Fruit fly (Drosophila melanogaster) whole organism, embryonic: ENCODE data around the gene CG31224.

Source experiments
- Ada2b ChIP-seq: fragments of 200-800 bp; sonication (Bioruptor generic); IDR thresholded peaks from 2 replicates; pipeline ENCODE4 v1.3.6; 2022; ENCODE audit warnings: missing biosample characterization, missing genetic modification characterization
- CG15696 ChIP-seq: fragments of 200-800 bp; sonication (Bioruptor generic); optimal IDR thresholded peaks from 2 replicates; lab custom pipeline; 2019; ENCODE audit warnings: missing biosample characterization, mild to moderate bottlenecking, missing genetic modification characterization, moderate library complexity
- nerfin-1 ChIP-seq: fragments of 200-800 bp; sonication (Bioruptor generic); optimal IDR thresholded peaks from 3 replicates; lab custom pipeline; 2019; ENCODE audit warnings: missing biosample characterization, mild to moderate bottlenecking, missing genetic modification characterization, moderate library complexity
- psq ChIP-seq: fragments of 200-800 bp; sonication (Bioruptor generic); optimal IDR thresholded peaks from 2 replicates; lab custom pipeline; 2017; ENCODE audit warnings: missing biosample characterization, missing genetic modification characterization
- sna ChIP-seq: fragments of 200-800 bp; sonication (Bioruptor generic); IDR thresholded peaks from 2 replicates; pipeline ENCODE4 v1.3.6; 2022; ENCODE audit warnings: missing biosample characterization, missing genetic modification characterization; ENCODE audit not compliant: partially characterized antibody
- stwl ChIP-seq: fragments of 200-800 bp; sonication (Bioruptor generic); optimal IDR thresholded peaks from 3 replicates; lab custom pipeline; 2018; ENCODE audit warnings: missing biosample characterization, mild to moderate bottlenecking, missing genetic modification characterization, moderate library complexity

DNA sequence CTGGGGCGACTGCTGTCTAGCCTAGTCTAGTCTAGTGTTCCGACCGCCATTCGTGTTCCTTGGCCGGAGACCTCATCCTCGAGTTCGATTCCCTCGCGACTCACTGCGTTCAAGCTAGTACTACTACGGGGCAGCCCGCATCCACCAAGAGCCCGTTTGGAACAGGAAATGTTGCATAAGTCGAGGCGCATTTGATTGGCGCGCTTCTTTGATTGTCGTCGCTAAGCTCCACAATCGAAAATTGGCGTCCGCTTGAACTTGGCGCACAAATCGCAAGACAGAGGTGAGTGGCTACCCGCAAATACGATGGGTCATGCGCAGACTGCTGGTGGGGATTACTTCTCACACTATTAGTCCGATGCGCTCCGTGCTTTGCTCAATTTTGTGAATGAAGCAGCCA lies 21.9 kb upstream of the CG31224 start:
- no peak for TF ChIP-seq sna (GFP tag; lab: Robert Waterston, UW)
- TF ChIP-seq stwl (tag; lab: Kevin White, UChicago): no peak
- no peak for TF ChIP-seq CG15696 (tag; lab: Kevin White, UChicago)
- no peak for TF ChIP-seq Ada2b
- no peak for TF ChIP-seq nerfin-1
- no peak for TF ChIP-seq psq (GFP tag; lab: Kevin White, UChicago)
